Fruit fly (Drosophila melanogaster) S2 (cell line): ENCODE data around the gene Ype.

Experiments
- CG8478 ChIP-seq: fragments of >200 bp; optimal IDR thresholded peaks from 2 replicates; lab custom pipeline; 2018
- CTCF ChIP-seq, 2 experiments: fragments of >200 bp; optimal IDR thresholded peaks; 2 replicates each; lab custom pipeline; 2018

DNA sequence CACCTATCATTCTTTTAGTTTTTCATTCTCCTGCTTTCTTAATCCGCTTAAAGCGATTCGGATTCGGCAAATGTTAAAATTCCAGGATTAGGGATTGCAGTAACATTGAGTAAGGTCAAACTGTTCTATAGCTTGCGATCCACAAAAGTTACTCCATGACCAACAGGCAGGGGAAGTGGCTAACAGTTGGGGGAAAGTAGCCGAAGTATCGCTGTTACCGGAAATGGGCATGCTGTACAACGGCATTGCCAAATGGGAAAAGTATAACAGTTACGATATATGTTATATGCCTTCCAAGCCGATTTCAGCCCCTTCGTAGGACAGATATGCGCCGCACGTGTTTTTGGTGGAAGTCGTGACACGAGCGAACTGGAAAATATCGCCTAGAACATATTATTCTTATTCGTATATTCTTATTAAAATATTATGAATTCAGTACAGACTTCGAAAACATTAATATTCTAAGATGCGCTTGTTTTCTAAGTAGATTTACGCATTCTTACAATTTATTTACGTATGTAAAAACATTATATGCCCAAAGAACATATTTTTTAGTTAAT, 28.9 kb downstream of the Ype start:
- TF ChIP-seq CG8478 (lab: Kevin White, UChicago) (no peak), CTCF (optimal IDR thresholded peaks at IDR 0.05; lab: Kevin White, UChicago) (no peak)
